Fruit fly (Drosophila melanogaster) whole organism, embryonic: ENCODE results near the gene CG1092.

Experiments used
- CG2712 ChIP-seq: fragments of 200-800 bp; optimal IDR thresholded peaks from 3 replicates; lab custom pipeline; 2019; ENCODE audit warnings: missing biosample characterization, mild to moderate bottlenecking, missing genetic modification characterization, moderate library complexity
- CG3163 ChIP-seq: fragments of 200-800 bp; sonication (Bioruptor generic); optimal IDR thresholded peaks from 3 replicates; lab custom pipeline; 2016; ENCODE audit warnings: missing biosample characterization, missing genetic modification characterization
- CG34422 ChIP-seq: fragments of 200-800 bp; sonication (Bioruptor generic); IDR thresholded peaks from 3 replicates; pipeline ENCODE4 v1.3.6; 2022; ENCODE audit warnings: missing biosample characterization, missing genetic modification characterization
- CG3995 ChIP-seq: fragments of 200-800 bp; sonication (Bioruptor generic); optimal IDR thresholded peaks from 3 replicates; lab custom pipeline; 2016; ENCODE audit warnings: missing biosample characterization, missing genetic modification characterization
- Lhr ChIP-seq: fragments of 200-800 bp; sonication (Bioruptor generic); optimal IDR thresholded peaks from 3 replicates; lab custom pipeline; 2017; ENCODE audit warnings: mild to moderate bottlenecking, missing biosample characterization, missing genetic modification reagents, missing genetic modification characterization
- Sry-β ChIP-seq: fragments of 200-800 bp; sonication (Bioruptor generic); optimal IDR thresholded peaks from 2 replicates; lab custom pipeline; 2018; ENCODE audit warnings: missing biosample characterization, mild to moderate bottlenecking, missing genetic modification characterization, moderate library complexity
- Sry-δ ChIP-seq: fragments of 200-800 bp; sonication (Bioruptor generic); optimal IDR thresholded peaks from 2 replicates; lab custom pipeline; 2016; ENCODE audit warnings: missing biosample characterization, missing genetic modification characterization
- ewg ChIP-seq: fragments of 200-800 bp; sonication (Bioruptor generic); optimal IDR thresholded peaks from 3 replicates; lab custom pipeline; 2017; ENCODE audit warnings: mild to moderate bottlenecking, missing biosample characterization, missing genetic modification reagents, missing genetic modification characterization
- psq ChIP-seq: fragments of 200-800 bp; sonication (Bioruptor generic); optimal IDR thresholded peaks from 2 replicates; lab custom pipeline; 2017; ENCODE audit warnings: missing biosample characterization, missing genetic modification characterization

dm6 chr3R:4292185-4292584 lies 25.6 kb downstream of the CG1092 start:
- TF ChIP-seq CG2712 (tag; lab: Kevin White, UChicago) (no peak), CG3995 (GFP tag; lab: Kevin White, UChicago) (no peak), CG34422 (GFP tag; lab: Robert Waterston, UW) (no peak), ewg (GFP tag; lab: Kevin White, UChicago) (no peak), psq (GFP tag; lab: Kevin White, UChicago) (no peak), CG3163 (GFP tag; lab: Kevin White, UChicago) (no peak), Sry-β (GFP tag; lab: Kevin White, UChicago) (no peak), Lhr (GFP tag; lab: Kevin White, UChicago) (no peak), Sry-δ (GFP tag; lab: Kevin White, UChicago) (no peak)
